Fruit fly (Drosophila melanogaster): Measurements from ENCODE around the gene CG7512.

The CG7512 gene

DNA sequence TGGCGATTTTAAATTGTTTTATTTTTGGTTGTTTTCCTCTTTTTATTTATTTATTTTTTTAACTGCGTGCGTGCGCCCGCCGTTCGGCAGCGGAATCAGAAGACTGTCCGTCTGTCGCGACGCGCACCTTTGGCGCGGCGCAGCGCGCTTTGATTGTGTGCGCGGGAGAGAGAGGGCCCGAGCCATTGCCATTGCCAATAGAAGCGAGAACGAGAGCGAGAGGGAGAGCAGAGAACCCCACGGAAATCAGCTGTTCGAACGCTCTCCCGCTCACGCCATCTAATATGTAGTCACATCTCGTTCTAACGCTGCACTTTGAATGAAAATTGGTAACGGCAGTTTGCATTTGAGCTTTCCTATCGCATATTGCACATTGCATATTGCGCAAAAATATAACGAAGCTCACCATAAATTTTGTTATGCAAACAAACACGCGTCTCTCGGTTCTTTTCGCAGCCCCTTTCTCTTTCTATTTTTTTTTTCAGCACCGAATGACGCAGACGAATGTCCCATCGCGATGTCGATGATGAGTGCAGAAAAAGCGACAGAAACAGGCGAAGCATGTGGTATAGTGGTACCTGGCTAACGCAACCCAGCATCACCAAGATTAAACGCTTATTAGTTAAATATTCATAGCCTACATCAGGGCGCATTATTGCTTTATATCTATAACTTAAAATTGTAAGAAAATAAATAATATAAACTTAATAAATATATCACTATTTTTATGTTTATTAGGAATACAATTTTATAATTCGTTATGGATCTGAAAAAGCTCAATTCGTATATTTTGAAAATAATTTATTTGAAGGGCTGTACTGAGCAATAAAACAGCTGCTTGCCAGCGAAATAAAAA is 21.1 kb downstream of the CG7512 start (continued):
- TF ChIP-seq CG8632 (GFP tag; optimal IDR thresholded peaks at IDR 0.05) (no peak), CG34406 (GFP tag; optimal IDR thresholded peaks at IDR 0.05) (no peak), CG11762 (GFP tag; optimal IDR thresholded peaks at IDR 0.05; ENCODE audit: insufficient read depth) (no peak), CG7368 (GFP tag; optimal IDR thresholded peaks at IDR 0.05) (no peak), CG3032 (tag; optimal IDR thresholded peaks at IDR 0.05) (no peak), ss (GFP tag; optimal IDR thresholded peaks at IDR 0.05) (no peak), CG4318 (GFP tag; optimal IDR thresholded peaks at IDR 0.05) (no peak), Hr4 (GFP tag; optimal IDR thresholded peaks at IDR 0.05) (peak; percentile 16), topi (GFP tag; optimal IDR thresholded peaks at IDR 0.05) (no peak), fd59A (GFP tag; optimal IDR thresholded peaks at IDR 0.05) (no peak), fkh (GFP tag; optimal IDR thresholded peaks at IDR 0.05) (peak; percentile 18)

DNA sequence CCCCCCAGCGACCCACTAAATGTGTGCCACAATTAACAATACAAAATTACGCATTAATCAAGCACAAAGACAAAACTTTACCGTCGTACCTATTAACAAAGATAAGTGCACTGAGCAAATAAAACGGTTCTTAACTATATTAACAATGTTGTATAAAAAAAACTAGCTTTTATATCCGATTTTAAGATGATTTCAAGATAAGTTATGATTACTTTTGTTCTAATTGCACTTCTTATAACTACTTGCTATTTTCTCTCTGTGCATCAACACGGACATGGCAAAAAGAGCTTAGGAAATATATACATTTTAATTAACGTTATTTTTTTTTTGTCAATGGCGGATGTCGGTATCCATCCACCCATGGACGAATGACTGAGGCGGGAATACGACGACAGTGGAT is 22.6 kb downstream of the CG7512 start:
- TF ChIP-seq Eip93F (GFP tag; optimal IDR thresholded peaks at IDR 0.05) (no peak), CG11294 (GFP tag; IDR thresholded peaks at IDR 0.05) (no peak), Eip78C (GFP tag) (peak; percentile 70), CG3032 (tag; optimal IDR thresholded peaks at IDR 0.05) (no peak), CG11762 (GFP tag; optimal IDR thresholded peaks at IDR 0.05; ENCODE audit: insufficient read depth) (no peak), CG10631 (GFP tag; optimal IDR thresholded peaks at IDR 0.05) (peak; percentile 3), Eip75B (GFP tag; optimal IDR thresholded peaks at IDR 0.05) (no peak), eg (GFP tag; IDR thresholded peaks at IDR 0.05) (peak; percentile 67), CG8119 (GFP tag; IDR thresholded peaks at IDR 0.05) (peak; percentile 66), CG34406 (GFP tag; optimal IDR thresholded peaks at IDR 0.05) (peak; percentile 1), CG10669 (GFP tag; optimal IDR thresholded peaks at IDR 0.05) (no peak), svp (GFP tag) (peak; percentile 52), CG8632 (GFP tag; optimal IDR thresholded peaks at IDR 0.05) (no peak), CG7368 (GFP tag; optimal IDR thresholded peaks at IDR 0.05) (peak; percentile 12), CG6854 (GFP tag; optimal IDR thresholded peaks at IDR 0.05) (no peak), Lpt (GFP tag; optimal IDR thresholded peaks at IDR 0.05) (no peak), Sox15 (GFP tag; optimal IDR thresholded peaks at IDR 0.05) (no peak), salr (GFP tag; optimal IDR thresholded peaks at IDR 0.05) (no peak), CG9139 (GFP tag; optimal IDR thresholded peaks at IDR 0.05) (no peak), Sox102F (GFP tag; optimal IDR thresholded peaks at IDR 0.05) (peak; percentile 31), spab (GFP tag; optimal IDR thresholded peaks at IDR 0.05) (no peak), lz (GFP tag; optimal IDR thresholded peaks at IDR 0.05) (no peak), topi (GFP tag; optimal IDR thresholded peaks at IDR 0.05) (peak; percentile 50), Hr38 (GFP tag; optimal IDR thresholded peaks at IDR 0.05) (no peak), pdm3 (GFP tag; optimal IDR thresholded peaks at IDR 0.05) (peak; percentile 32), CG15336 (GFP tag; IDR thresholded peaks at IDR 0.05) (peak; percentile 71), Gug (GFP tag; IDR thresholded peaks at IDR 0.05) (no peak), CG16779 (tag; optimal IDR thresholded peaks at IDR 0.05) (no peak), Ets21C (GFP tag; optimal IDR thresholded peaks at IDR 0.05) (peak; percentile 4), CG6792 (GFP tag; optimal IDR thresholded peaks at IDR 0.05) (peak; percentile 25), CG32006 (GFP tag; optimal IDR thresholded peaks at IDR 0.05) (peak; percentile 22), CG31627 (GFP tag; optimal IDR thresholded peaks at IDR 0.05) (peak; percentile 37), CG3919 (GFP tag; optimal IDR thresholded peaks at IDR 0.05) (peak; percentile 44), Ets96B (tag; optimal IDR thresholded peaks at IDR 0.05) (no peak), acj6 (GFP tag; optimal IDR thresholded peaks at IDR 0.05) (peak; percentile 46), Met (GFP tag; optimal IDR thresholded peaks at IDR 0.05) (peak; percentile 18), fd85E (GFP tag; optimal IDR thresholded peaks at IDR 0.05) (no peak), cyc (GFP tag; optimal IDR thresholded peaks at IDR 0.05) (peak; percentile 63), esn (GFP tag; optimal IDR thresholded peaks at IDR 0.05) (peak; percentile 37), Hr39 (GFP tag; optimal IDR thresholded peaks at IDR 0.05) (peak; percentile 34), Sox14 (GFP tag; optimal IDR thresholded peaks at IDR 0.05) (peak; percentile 52), fkh (GFP tag; optimal IDR thresholded peaks at IDR 0.05) (no peak), net (GFP tag; optimal IDR thresholded peaks at IDR 0.05) (no peak), fd59A (GFP tag; optimal IDR thresholded peaks at IDR 0.05) (no peak), CG8319 (GFP tag; optimal IDR thresholded peaks at IDR 0.05) (no peak)

All from whole organism, prepupa.